Worm (Caenorhabditis elegans) whole organism, dauer: ENCODE measurements around the gene osm-3.

Experiments used
- unc-62 ChIP-seq: sonication (generic microtip); optimal IDR thresholded peaks from 2 replicates; lab custom pipeline; 2017; ENCODE audit warnings: missing biosample characterization, missing genetic modification reagents, missing genetic modification characterization

Gene osm-3

ce11 chrIV:3766589-3766988 is 34.3 kb downstream of the osm-3 start, which contains the start of gene vab-2:
Gene vab-2, minus strand, starts transcription at chrIV:3766826.
- TF ChIP-seq unc-62 (GFP tag; lab: Kevin White, UChicago), result no peak

DNA sequence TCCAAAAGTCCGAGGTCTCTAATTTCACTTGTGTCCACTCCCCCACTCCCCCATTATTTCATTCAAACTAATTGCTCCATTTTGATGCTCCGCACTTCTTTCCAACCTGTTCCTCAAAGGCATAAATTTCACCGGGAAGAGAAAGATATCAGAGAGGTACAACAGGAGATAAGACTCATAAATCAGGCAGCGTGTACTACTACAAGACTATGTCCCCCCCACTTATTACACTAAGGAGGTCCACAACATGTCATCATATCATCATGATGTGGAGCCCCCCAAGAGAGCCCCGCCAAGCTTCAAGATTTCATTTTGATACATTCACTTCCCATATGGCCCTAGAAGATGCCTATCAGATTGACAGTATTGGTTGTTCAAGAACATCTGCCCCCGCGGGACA is 35.4 kb downstream of the osm-3 start:
- TF ChIP-seq unc-62 (GFP tag; lab: Kevin White, UChicago), result no peak

- no peak for TF ChIP-seq unc-62 (GFP tag; lab: Kevin White, UChicago)
Measured at ce11 chrIV:3764012-3764549, 36.8 kb downstream of the osm-3 start.

DNA sequence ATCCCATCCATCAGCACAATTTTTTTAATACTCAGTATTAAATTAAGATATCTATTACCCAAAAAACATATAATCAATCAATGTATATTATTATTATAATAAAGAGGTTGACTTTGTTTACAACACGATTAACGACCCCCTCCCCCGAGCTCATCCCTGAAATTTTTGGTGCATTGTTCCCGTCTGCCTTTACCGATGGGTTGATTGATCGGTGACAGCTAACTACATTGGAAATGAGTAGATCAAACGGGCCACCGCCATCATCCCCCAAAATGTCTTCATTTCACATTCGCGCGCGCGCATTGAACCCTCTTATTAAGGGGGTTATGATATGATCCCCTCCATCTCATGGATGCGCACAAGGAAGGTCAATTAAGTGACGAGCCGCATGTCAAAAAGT is 41.0 kb downstream of the osm-3 start:
- no peak for TF ChIP-seq unc-62 (GFP tag; lab: Kevin White, UChicago)

DNA sequence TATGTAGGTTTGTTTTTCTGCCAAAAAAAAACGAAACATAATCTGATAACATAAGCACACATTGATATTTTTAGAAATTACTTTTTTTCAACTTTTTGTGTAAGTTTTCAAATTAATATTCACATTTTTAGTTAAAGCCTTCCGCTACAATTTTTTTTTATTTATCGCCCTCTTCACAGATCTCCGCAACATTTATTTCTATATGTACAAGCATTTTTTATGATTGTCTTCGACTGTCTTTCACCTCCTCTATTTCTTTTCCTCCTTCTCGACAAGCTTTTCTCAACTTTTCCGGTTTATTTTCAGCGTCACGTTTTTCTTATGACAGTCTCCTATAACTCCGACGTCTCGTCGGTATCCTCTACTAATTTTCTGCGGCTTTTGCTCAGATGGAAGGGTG is 44.9 kb downstream of the osm-3 start, which contains the start of gene best-20:
Gene best-20, plus strand, starts transcription at position 301 of the 400 bp plus-strand sequence.
- no peak for TF ChIP-seq unc-62 (GFP tag; lab: Kevin White, UChicago)

ce11 chrIV:3755355-3755754 is 45.5 kb downstream of the osm-3 start, which contains the start of gene Y37E11AR.7:
Gene Y37E11AR.7, minus strand, starts transcription at chrIV:3755455.
- no peak for TF ChIP-seq unc-62 (GFP tag; lab: Kevin White, UChicago)

- no peak for TF ChIP-seq unc-62 (GFP tag; lab: Kevin White, UChicago)
Measured at ce11 chrIV:3752276-3752675, 48.6 kb downstream of the osm-3 start.

- TF ChIP-seq unc-62 (GFP tag; lab: Kevin White, UChicago), result no peak
Measured at ce11 chrIV:3751001-3751400, 49.9 kb downstream of the osm-3 start, which contains the start of gene ugt-45. Gene ugt-45, minus strand, starts transcription at chrIV:3751101.
